Fruit fly (Drosophila melanogaster) whole organism, embryonic: ENCODE results near the gene Cdc14.
A peak's percentile ranks its signal among the peaks of the same experiment; 100 is the strongest.

Experiments
- Abd-B ChIP-seq: fragments of 200-800 bp; sonication (Bioruptor generic); optimal IDR thresholded peaks from 2 replicates; lab custom pipeline; 2018; ENCODE audit warnings: missing biosample characterization, mild to moderate bottlenecking, missing genetic modification characterization, moderate library complexity
- CG10147 ChIP-seq: fragments of 200-800 bp; sonication (Bioruptor generic); optimal IDR thresholded peaks from 2 replicates; lab custom pipeline; 2019; ENCODE audit warnings: missing biosample characterization, mild to moderate bottlenecking, missing genetic modification characterization, moderate library complexity
- CG12769 ChIP-seq: fragments of 200-800 bp; sonication (Bioruptor generic); optimal IDR thresholded peaks from 2 replicates; lab custom pipeline; 2019; ENCODE audit warnings: missing biosample characterization, mild to moderate bottlenecking, missing genetic modification characterization, moderate library complexity
- CG13624 ChIP-seq: fragments of 200-800 bp; sonication (Bioruptor generic); optimal IDR thresholded peaks from 2 replicates; lab custom pipeline; 2016; ENCODE audit warnings: missing biosample characterization, missing genetic modification characterization
- CG13894 ChIP-seq: fragments of 200-800 bp; sonication (Bioruptor generic); optimal IDR thresholded peaks from 3 replicates; lab custom pipeline; 2018; ENCODE audit warnings: missing biosample characterization, mild to moderate bottlenecking, missing genetic modification characterization, moderate library complexity
- CG1647 ChIP-seq: fragments of 200-800 bp; sonication (Bioruptor generic); optimal IDR thresholded peaks from 3 replicates; lab custom pipeline; 2016; ENCODE audit warnings: missing biosample characterization, missing genetic modification characterization
- CG16813 ChIP-seq: fragments of 200-800 bp; sonication (Bioruptor generic); IDR thresholded peaks from 3 replicates; pipeline ENCODE4 v1.3.6; 2022; ENCODE audit warnings: missing biosample characterization, missing genetic modification characterization; ENCODE audit not compliant: partially characterized antibody
- CG2120 ChIP-seq: fragments of 200-800 bp; sonication (Bioruptor generic); optimal IDR thresholded peaks from 3 replicates; lab custom pipeline; 2016; ENCODE audit warnings: missing biosample characterization, missing genetic modification characterization
- CG31388 ChIP-seq: fragments of 200-800 bp; sonication (Bioruptor generic); optimal IDR thresholded peaks from 2 replicates; lab custom pipeline; 2016; ENCODE audit warnings: missing biosample characterization, missing genetic modification characterization
- CG3163 ChIP-seq: fragments of 200-800 bp; sonication (Bioruptor generic); optimal IDR thresholded peaks from 3 replicates; lab custom pipeline; 2016; ENCODE audit warnings: missing biosample characterization, missing genetic modification characterization
- CG34376 ChIP-seq: fragments of 200-800 bp; sonication (Bioruptor generic); optimal IDR thresholded peaks from 2 replicates; lab custom pipeline; 2018; ENCODE audit warnings: missing biosample characterization, mild to moderate bottlenecking, missing genetic modification characterization
- CG8765 ChIP-seq: fragments of 200-800 bp; sonication (Bioruptor generic); IDR thresholded peaks from 2 replicates; pipeline ENCODE4 v1.3.6; 2022; ENCODE audit warnings: missing biosample characterization, missing genetic modification characterization
- CG8944 ChIP-seq: fragments of 200-800 bp; sonication (Bioruptor generic); optimal IDR thresholded peaks from 3 replicates; lab custom pipeline; 2016; ENCODE audit warnings: missing biosample characterization, missing genetic modification characterization
- Dip3 ChIP-seq: fragments of 200-800 bp; sonication (Bioruptor generic); optimal IDR thresholded peaks from 3 replicates; lab custom pipeline; 2016; ENCODE audit warnings: missing biosample characterization, missing genetic modification characterization
- Dp ChIP-seq: fragments of 200-800 bp; sonication (Bioruptor generic); optimal IDR thresholded peaks from 2 replicates; lab custom pipeline; 2018; ENCODE audit warnings: missing biosample characterization, mild to moderate bottlenecking, missing genetic modification characterization, moderate library complexity
- Ets97D ChIP-seq: fragments of 200-800 bp; sonication (Bioruptor generic); optimal IDR thresholded peaks from 3 replicates; lab custom pipeline; 2016; ENCODE audit warnings: missing biosample characterization, missing genetic modification characterization
- Hand ChIP-seq: fragments of 200-800 bp; sonication (Bioruptor generic); optimal IDR thresholded peaks from 2 replicates; lab custom pipeline; 2017; ENCODE audit warnings: mild to moderate bottlenecking, missing biosample characterization, missing genetic modification reagents, missing genetic modification characterization
- Hr39 ChIP-seq: fragments of >200 bp; optimal IDR thresholded peaks from 2 replicates; lab custom pipeline; 2017
- Myb ChIP-seq: fragments of 200-800 bp; sonication (Bioruptor generic); optimal IDR thresholded peaks from 2 replicates; lab custom pipeline; 2016; ENCODE audit warnings: missing biosample characterization, missing genetic modification characterization
- Opbp ChIP-seq: fragments of 200-800 bp; sonication (Bioruptor generic); IDR thresholded peaks from 3 replicates; pipeline ENCODE4 v1.3.6; 2022; ENCODE audit warnings: missing biosample characterization, missing genetic modification characterization; ENCODE audit not compliant: partially characterized antibody
- Optix ChIP-seq: fragments of 200-800 bp; sonication (Bioruptor generic); IDR thresholded peaks from 3 replicates; pipeline ENCODE4 v1.3.6; 2022; ENCODE audit warnings: missing biosample characterization, missing genetic modification characterization
- Six4 ChIP-seq: fragments of 200-800 bp; sonication (Bioruptor generic); optimal IDR thresholded peaks from 2 replicates; lab custom pipeline; 2016; ENCODE audit warnings: missing biosample characterization, missing genetic modification characterization
- Sry-δ ChIP-seq: fragments of 200-800 bp; sonication (Bioruptor generic); optimal IDR thresholded peaks from 2 replicates; lab custom pipeline; 2016; ENCODE audit warnings: missing biosample characterization, missing genetic modification characterization
- Ssrp ChIP-seq: fragments of 200-800 bp; sonication (Bioruptor generic); optimal IDR thresholded peaks from 2 replicates; lab custom pipeline; 2018; ENCODE audit warnings: missing biosample characterization, mild to moderate bottlenecking, missing genetic modification characterization, moderate library complexity
- ase ChIP-seq: fragments of 200-800 bp; sonication (Bioruptor generic); IDR thresholded peaks from 3 replicates; pipeline ENCODE4 v1.3.6; 2022; ENCODE audit warnings: missing biosample characterization, missing genetic modification characterization
- ash1 ChIP-seq: fragments of 200-800 bp; sonication (Bioruptor generic); optimal IDR thresholded peaks from 2 replicates; lab custom pipeline; 2018; ENCODE audit warnings: missing biosample characterization, mild to moderate bottlenecking, missing genetic modification characterization
- btn ChIP-seq: fragments of 200-800 bp; sonication (Bioruptor generic); optimal IDR thresholded peaks from 2 replicates; lab custom pipeline; 2016; ENCODE audit warnings: missing biosample characterization, missing genetic modification characterization
- cg ChIP-seq: fragments of 200-800 bp; sonication (Bioruptor generic); optimal IDR thresholded peaks from 3 replicates; lab custom pipeline; 2019; ENCODE audit warnings: missing biosample characterization, mild to moderate bottlenecking, missing genetic modification characterization, moderate library complexity
- chif ChIP-seq, 2 experiments: fragments of 200-800 bp; sonication (Bioruptor generic); optimal IDR thresholded peaks; 3 replicates each; lab custom pipeline; 2016; ENCODE audit warnings: missing biosample characterization in 2 of 2, missing genetic modification characterization in 2 of 2
- ci ChIP-seq: fragments of 200-800 bp; sonication (Bioruptor generic); IDR thresholded peaks from 3 replicates; pipeline ENCODE4 v1.3.6; 2022; ENCODE audit warnings: missing biosample characterization, missing genetic modification characterization
- danr ChIP-seq: fragments of 200-800 bp; sonication (Bioruptor generic); IDR thresholded peaks from 2 replicates; pipeline ENCODE4 v1.3.6; 2022; ENCODE audit warnings: missing biosample characterization, missing genetic modification characterization
- dpn ChIP-seq, 2 experiments: fragments of 200-800 bp; sonication (Bioruptor generic); optimal IDR thresholded peaks; 3 replicates each; lab custom pipeline; 2016; ENCODE audit warnings: missing biosample characterization in 2 of 2, missing genetic modification characterization in 2 of 2
- gcm ChIP-seq: fragments of 200-800 bp; sonication (Bioruptor generic); optimal IDR thresholded peaks from 2 replicates; lab custom pipeline; 2019; ENCODE audit warnings: missing biosample characterization, mild to moderate bottlenecking, missing genetic modification characterization, moderate library complexity
- gfzf ChIP-seq: fragments of 200-800 bp; sonication (Bioruptor generic); optimal IDR thresholded peaks from 2 replicates; lab custom pipeline; 2016; ENCODE audit warnings: missing biosample characterization, mild to moderate bottlenecking, missing genetic modification characterization, moderate library complexity
- grau ChIP-seq: fragments of 200-800 bp; optimal IDR thresholded peaks from 3 replicates; lab custom pipeline; 2019; ENCODE audit warnings: missing biosample characterization, mild to moderate bottlenecking, missing genetic modification characterization, moderate library complexity
- her ChIP-seq: fragments of 200-800 bp; sonication (Bioruptor generic); optimal IDR thresholded peaks from 2 replicates; lab custom pipeline; 2016; ENCODE audit warnings: missing biosample characterization, missing genetic modification characterization
- jumu ChIP-seq: fragments of 200-800 bp; sonication (Bioruptor generic); optimal IDR thresholded peaks from 3 replicates; lab custom pipeline; 2016; ENCODE audit warnings: missing biosample characterization, missing genetic modification characterization
- kah ChIP-seq: fragments of 200-800 bp; sonication (Bioruptor generic); optimal IDR thresholded peaks from 2 replicates; lab custom pipeline; 2018; ENCODE audit warnings: missing biosample characterization, mild to moderate bottlenecking, missing genetic modification characterization
- luna ChIP-seq: fragments of 200-800 bp; sonication (Bioruptor generic); optimal IDR thresholded peaks from 2 replicates; lab custom pipeline; 2016; ENCODE audit warnings: missing biosample characterization, missing genetic modification characterization
- maf-S ChIP-seq: fragments of 200-800 bp; sonication (Bioruptor generic); optimal IDR thresholded peaks from 2 replicates; lab custom pipeline; 2016; ENCODE audit warnings: missing biosample characterization, missing genetic modification characterization
- nerfin-2 ChIP-seq: fragments of 200-800 bp; sonication (Bioruptor generic); IDR thresholded peaks from 2 replicates; pipeline ENCODE4 v1.3.6; 2022; ENCODE audit warnings: missing biosample characterization, missing genetic modification characterization; ENCODE audit not compliant: partially characterized antibody
- onecut ChIP-seq: fragments of 200-800 bp; sonication (Bioruptor generic); IDR thresholded peaks from 2 replicates; pipeline ENCODE4 v1.3.6; 2022; ENCODE audit warnings: missing biosample characterization, missing genetic modification characterization
- org-1 ChIP-seq: fragments of 200-800 bp; sonication (Bioruptor generic); optimal IDR thresholded peaks from 2 replicates; lab custom pipeline; 2017; ENCODE audit warnings: missing biosample characterization, missing genetic modification characterization
- pfk ChIP-seq: fragments of 200-800 bp; sonication (Bioruptor generic); optimal IDR thresholded peaks from 2 replicates; lab custom pipeline; 2018; ENCODE audit warnings: missing biosample characterization, mild to moderate bottlenecking, missing genetic modification characterization, moderate library complexity
- pzg ChIP-seq: fragments of 200-800 bp; sonication (Bioruptor generic); optimal IDR thresholded peaks from 3 replicates; lab custom pipeline; 2018; ENCODE audit warnings: missing biosample characterization, mild to moderate bottlenecking, missing genetic modification characterization, moderate library complexity
- unpg ChIP-seq: fragments of 200-800 bp; sonication (Bioruptor generic); optimal IDR thresholded peaks from 3 replicates; lab custom pipeline; 2018; ENCODE audit warnings: missing biosample characterization, mild to moderate bottlenecking, missing genetic modification characterization, moderate library complexity
- wdn ChIP-seq: fragments of 200-800 bp; sonication (Bioruptor generic); IDR thresholded peaks from 2 replicates; pipeline ENCODE4 v1.3.6; 2022; ENCODE audit warnings: missing biosample characterization, missing genetic modification characterization
- wek ChIP-seq: fragments of 200-800 bp; sonication (Bioruptor generic); optimal IDR thresholded peaks from 3 replicates; lab custom pipeline; 2018; ENCODE audit warnings: missing biosample characterization, mild to moderate bottlenecking, missing genetic modification characterization, moderate library complexity
- z ChIP-seq: fragments of 200-800 bp; sonication (Bioruptor generic); IDR thresholded peaks from 3 replicates; pipeline ENCODE4 v1.3.6; 2022; ENCODE audit warnings: missing biosample characterization, missing genetic modification characterization
- zen ChIP-seq: fragments of 200-800 bp; sonication (Bioruptor generic); optimal IDR thresholded peaks from 3 replicates; lab custom pipeline; 2018; ENCODE audit warnings: missing biosample characterization, mild to moderate bottlenecking, missing genetic modification characterization, moderate library complexity
- zf30C ChIP-seq: fragments of 200-800 bp; sonication (Bioruptor generic); optimal IDR thresholded peaks from 3 replicates; lab custom pipeline; 2018; ENCODE audit warnings: missing biosample characterization, mild to moderate bottlenecking, missing genetic modification characterization

Cdc14 gene

dm6 chr2L:7809699-7810088 is 809 bp downstream of the Cdc14 start (continued):
- TF ChIP-seq onecut (peak; percentile 26; the same call in 1 of the 2 replicates), kah (GFP tag; lab: Kevin White, UChicago) (no peak), Dp (peak; percentile 38), Ssrp (no peak), nerfin-2 (peak; percentile 26; the same call in 1 of the 2 replicates), CG8944 (GFP tag; lab: Kevin White, UChicago) (no peak), CG31388 (GFP tag; lab: Kevin White, UChicago) (no peak), luna (GFP tag; lab: Kevin White, UChicago) (no peak), ash1 (GFP tag; lab: Kevin White, UChicago) (peak; percentile 28), ase (GFP tag; lab: Robert Waterston, UW) (no peak), pfk (GFP tag; lab: Kevin White, UChicago) (peak; percentile 40), org-1 (no peak), cg (GFP tag; lab: Kevin White, UChicago) (peak; percentile 92), maf-S (GFP tag; lab: Kevin White, UChicago) (no peak), danr (GFP tag; lab: Robert Waterston, UW) (no peak), Optix (GFP tag; lab: Robert Waterston, UW) (no peak), Myb (peak; percentile 39), her (peak; percentile 5), CG13894 (tag; lab: Kevin White, UChicago) (peak; percentile 61), Ets97D (GFP tag; lab: Kevin White, UChicago) (no peak), Dip3 (no peak), Abd-B (no peak), zen (no peak), ci (GFP tag; lab: Robert Waterston, UW) (peak; percentile 60; the same call in 1 of the 3 replicates), unpg (GFP tag; lab: Kevin White, UChicago) (no peak), dpn (GFP tag; optimal IDR thresholded peaks at IDR 0.05; lab: Kevin White, UChicago) (no peak), CG2120 (GFP tag; lab: Kevin White, UChicago) (peak; percentile 29), CG12769 (tag; lab: Kevin White, UChicago) (peak; percentile 97), Six4 (GFP tag; lab: Kevin White, UChicago) (no peak), pzg (GFP tag; lab: Kevin White, UChicago) (peak; percentile 48), Opbp (GFP tag; lab: Robert Waterston, UW) (peak; percentile 32; the same call in 1 of the 3 replicates), gfzf (GFP tag; lab: Kevin White, UChicago) (peak; percentile 67), Hand (GFP tag; lab: Kevin White, UChicago) (peak; percentile 12), CG3163 (GFP tag; lab: Kevin White, UChicago) (peak; percentile 66), jumu (GFP tag; lab: Kevin White, UChicago) (no peak), CG8765 (GFP tag; lab: Robert Waterston, UW) (no peak), CG34376 (GFP tag; lab: Kevin White, UChicago) (peak; percentile 49), CG10147 (GFP tag; lab: Kevin White, UChicago) (peak; percentile 4), grau (tag; lab: Kevin White, UChicago) (peak; percentile 70), wek (no peak), zf30C (GFP tag; lab: Kevin White, UChicago) (no peak), Sry-δ (GFP tag; lab: Kevin White, UChicago) (peak; percentile 13), wdn (GFP tag; lab: Robert Waterston, UW) (no peak), CG13624 (GFP tag; lab: Kevin White, UChicago) (peak; percentile 61), btn (no peak), chif (GFP tag; optimal IDR thresholded peaks at IDR 0.05; lab: Kevin White, UChicago) (no peak), Hr39 (lab: Kevin White, UChicago) (no peak), CG16813 (GFP tag; lab: Robert Waterston, UW) (no peak), z (GFP tag; lab: Robert Waterston, UW) (peak; percentile 66; the same call in 2 of the 3 replicates), gcm (GFP tag; lab: Kevin White, UChicago) (no peak), CG1647 (GFP tag; lab: Kevin White, UChicago) (no peak)
